Worm (Caenorhabditis elegans) whole organism, midembryonic: ENCODE measurements around the gene nlp-82.

Experiments
- T22C8.4 ChIP-seq: fragments of 200-800 bp; sonication (Bioruptor generic); IDR thresholded peaks from 2 replicates; pipeline ENCODE4 v1.3.6; 2022; ENCODE audit warnings: missing genetic modification characterization, missing compliant biosample characterization
- cog-1 ChIP-seq: sonication (generic microtip); optimal IDR thresholded peaks from 2 replicates; lab custom pipeline; 2016; ENCODE audit warnings: missing genetic modification characterization, missing compliant biosample characterization
- flt-1 ChIP-seq: fragments of 200-800 bp; sonication (Bioruptor generic); IDR thresholded peaks from 2 replicates; pipeline ENCODE4 v1.3.6; 2022; ENCODE audit warnings: missing genetic modification characterization, missing compliant biosample characterization
- klf-2 ChIP-seq: fragments of 200-800 bp; sonication (Bioruptor generic); conservative IDR thresholded peaks from 2 replicates; pipeline ENCODE4 v1.3.6; 2022; ENCODE audit warnings: missing genetic modification reagents, missing genetic modification characterization, missing compliant biosample characterization
- med-1 ChIP-seq: sonication (generic microtip); optimal IDR thresholded peaks from 2 replicates; lab custom pipeline; 2017; ENCODE audit warnings: missing genetic modification characterization, mild to moderate bottlenecking, missing compliant biosample characterization, antibody characterized with exemption, missing genetic modification reagents; ENCODE audit not compliant: insufficient read depth
- ref-1 ChIP-seq: fragments of 200-800 bp; sonication (Bioruptor generic); conservative IDR thresholded peaks from 2 replicates; pipeline ENCODE4 v1.3.6; 2022; ENCODE audit warnings: missing genetic modification reagents, missing genetic modification characterization, missing compliant biosample characterization
- tab-1 ChIP-seq: fragments of 200-800 bp; sonication (Bioruptor generic); IDR thresholded peaks from 2 replicates; pipeline ENCODE4 v1.3.6; 2022; ENCODE audit warnings: missing genetic modification characterization, missing compliant biosample characterization
- ztf-23 ChIP-seq: fragments of 200-800 bp; sonication (Bioruptor generic); IDR thresholded peaks from 2 replicates; pipeline ENCODE4 v1.3.6; 2022; ENCODE audit warnings: missing genetic modification reagents, missing genetic modification characterization, missing compliant biosample characterization
- ztf-29 ChIP-seq: fragments of 200-800 bp; sonication (Bioruptor generic); IDR thresholded peaks from 2 replicates; pipeline ENCODE4 v1.3.6; 2022; ENCODE audit warnings: missing genetic modification reagents, missing genetic modification characterization, missing compliant biosample characterization

The nlp-82 gene

ce11 chrII:9263784-9264183 lies 9.7 kb upstream of the nlp-82 start:
- TF ChIP-seq flt-1 (GFP tag; lab: Robert Waterston, UW) (no peak), T22C8.4 (GFP tag; lab: Robert Waterston, UW) (no peak)

ce11 chrII:9262845-9263402 lies 8.8 kb upstream of the nlp-82 start:
- no peak for TF ChIP-seq ref-1 (GFP tag; lab: Robert Waterston, UW)
- no peak for TF ChIP-seq ztf-29 (GFP tag; lab: Robert Waterston, UW)
- no peak for TF ChIP-seq klf-2 (GFP tag; lab: Robert Waterston, UW)
- no peak for TF ChIP-seq ztf-23 (GFP tag; lab: Robert Waterston, UW)
- no peak for TF ChIP-seq cog-1
- no peak for TF ChIP-seq T22C8.4 (GFP tag; lab: Robert Waterston, UW)
- no peak for TF ChIP-seq flt-1 (GFP tag; lab: Robert Waterston, UW)
- no peak for TF ChIP-seq tab-1
- TF ChIP-seq med-1 (GFP tag; lab: Kevin White, UChicago), result no peak

ce11 chrII:9261931-9262562 lies 8.0 kb upstream of the nlp-82 start, which contains the start of gene aqp-2:
Gene aqp-2, minus strand, starts transcription at chrII:9261981.
- no peak for TF ChIP-seq ztf-23 (GFP tag; lab: Robert Waterston, UW)
- TF ChIP-seq ztf-29 (GFP tag; lab: Robert Waterston, UW), result no peak
- TF ChIP-seq flt-1 (GFP tag; lab: Robert Waterston, UW), result no peak
- TF ChIP-seq ref-1 (GFP tag; lab: Robert Waterston, UW), result no peak
- TF ChIP-seq klf-2 (GFP tag; lab: Robert Waterston, UW), result no peak
- TF ChIP-seq med-1 (GFP tag; lab: Kevin White, UChicago), result no peak
- no peak for TF ChIP-seq T22C8.4 (GFP tag; lab: Robert Waterston, UW)
- TF ChIP-seq cog-1, result no peak
- no peak for TF ChIP-seq tab-1

- no peak for TF ChIP-seq klf-2 (GFP tag; lab: Robert Waterston, UW)
- no peak for TF ChIP-seq tab-1
- no peak for TF ChIP-seq ztf-29 (GFP tag; lab: Robert Waterston, UW)
- no peak for TF ChIP-seq cog-1
- TF ChIP-seq med-1 (GFP tag; lab: Kevin White, UChicago), result no peak
- TF ChIP-seq flt-1 (GFP tag; lab: Robert Waterston, UW), result no peak
- no peak for TF ChIP-seq ztf-23 (GFP tag; lab: Robert Waterston, UW)
- TF ChIP-seq T22C8.4 (GFP tag; lab: Robert Waterston, UW), result no peak
- TF ChIP-seq ref-1 (GFP tag; lab: Robert Waterston, UW), result no peak
Observed at ce11 chrII:9261403-9261802, 7.3 kb upstream of the nlp-82 start.

- TF ChIP-seq ref-1 (GFP tag; lab: Robert Waterston, UW) (no peak), med-1 (GFP tag; lab: Kevin White, UChicago) (no peak), klf-2 (GFP tag; lab: Robert Waterston, UW) (no peak), T22C8.4 (GFP tag; lab: Robert Waterston, UW) (no peak), ztf-29 (GFP tag; lab: Robert Waterston, UW) (no peak), tab-1 (no peak), flt-1 (GFP tag; lab: Robert Waterston, UW) (no peak), cog-1 (no peak)
Observed at ce11 chrII:9260026-9260425, 5.9 kb upstream of the nlp-82 start.

- TF ChIP-seq tab-1 (no peak), ztf-23 (GFP tag; lab: Robert Waterston, UW) (0 out of 2 replicates have a peak, but pooled peaks have one; percentile 42)
Observed at ce11 chrII:9258566-9258965, 4.5 kb upstream of the nlp-82 start.

ce11 chrII:9258034-9258556 lies 4.0 kb upstream of the nlp-82 start:
- TF ChIP-seq ref-1 (GFP tag; lab: Robert Waterston, UW) (no peak), tab-1 (no peak), ztf-23 (GFP tag; lab: Robert Waterston, UW) (no peak), flt-1 (GFP tag; lab: Robert Waterston, UW) (peak; percentile 52), cog-1 (peak; percentile 9), klf-2 (GFP tag; lab: Robert Waterston, UW) (no peak), T22C8.4 (GFP tag; lab: Robert Waterston, UW) (0 out of 2 replicates have a peak, but pooled peaks have one; percentile 11), med-1 (GFP tag; lab: Kevin White, UChicago) (no peak), ztf-29 (GFP tag; lab: Robert Waterston, UW) (no peak)

ce11 chrII:9251529-9251928 lies 2.6 kb downstream of the nlp-82 start:
- no peak for TF ChIP-seq med-1 (GFP tag; lab: Kevin White, UChicago)
- TF ChIP-seq ztf-29 (GFP tag; lab: Robert Waterston, UW), result no peak
- TF ChIP-seq cog-1, result no peak
- TF ChIP-seq T22C8.4 (GFP tag; lab: Robert Waterston, UW), result no peak
- no peak for TF ChIP-seq klf-2 (GFP tag; lab: Robert Waterston, UW)
- no peak for TF ChIP-seq ztf-23 (GFP tag; lab: Robert Waterston, UW)
- no peak for TF ChIP-seq tab-1
- no peak for TF ChIP-seq ref-1 (GFP tag; lab: Robert Waterston, UW)
- TF ChIP-seq flt-1 (GFP tag; lab: Robert Waterston, UW), result no peak

- no peak for TF ChIP-seq ztf-23 (GFP tag; lab: Robert Waterston, UW)
- TF ChIP-seq ref-1 (GFP tag; lab: Robert Waterston, UW), result no peak
- no peak for TF ChIP-seq cog-1
- TF ChIP-seq klf-2 (GFP tag; lab: Robert Waterston, UW), result no peak
- TF ChIP-seq T22C8.4 (GFP tag; lab: Robert Waterston, UW), result no peak
- TF ChIP-seq med-1 (GFP tag; lab: Kevin White, UChicago), result no peak
- no peak for TF ChIP-seq tab-1
- no peak for TF ChIP-seq flt-1 (GFP tag; lab: Robert Waterston, UW)
- no peak for TF ChIP-seq ztf-29 (GFP tag; lab: Robert Waterston, UW)
Observed at ce11 chrII:9250422-9250821, 3.7 kb downstream of the nlp-82 start, which contains the start of gene T26C5.4. Gene T26C5.4, minus strand, starts transcription at chrII:9250522.
